Fruit fly (Drosophila melanogaster): ENCODE results near the gene CG33673.

Gene CG33673

dm6 chr2L:1954541-1954940, 8.0 kb upstream of the CG33673 start:
- no peak for TF ChIP-seq CG7045 (GFP tag; optimal IDR thresholded peaks at IDR 0.05)
- no peak for TF ChIP-seq pad (GFP tag; optimal IDR thresholded peaks at IDR 0.05)
- TF ChIP-seq CG12768 (GFP tag; optimal IDR thresholded peaks at IDR 0.05) = no peak

- no peak for TF ChIP-seq toe (GFP tag; optimal IDR thresholded peaks at IDR 0.05)
These were observed 1.4 kb upstream of the CG33673 start for dm6 chr2L:1947959-1948358.

- no peak for TF ChIP-seq Mnt (GFP tag; optimal IDR thresholded peaks at IDR 0.05)
- no peak for TF ChIP-seq CG11617 (GFP tag; optimal IDR thresholded peaks at IDR 0.05)
- TF ChIP-seq CG5204 (GFP tag; optimal IDR thresholded peaks at IDR 0.05) = no peak
- no peak for TF ChIP-seq cnc (optimal IDR thresholded peaks at IDR 0.05)
- no peak for TF ChIP-seq CG14711 (tag; optimal IDR thresholded peaks at IDR 0.05)
- TF ChIP-seq ovo (GFP tag; optimal IDR thresholded peaks at IDR 0.05) = no peak
- no peak for TF ChIP-seq pad (GFP tag; optimal IDR thresholded peaks at IDR 0.05)
- TF ChIP-seq Clk (GFP tag; optimal IDR thresholded peaks at IDR 0.05) = no peak
- no peak for TF ChIP-seq Crg-1 (GFP tag; optimal IDR thresholded peaks at IDR 0.05)
These were observed 919 bp downstream of the CG33673 start, which contains the start of gene CG15357 for dm6 chr2L:1945609-1946008. CG15357 (minus strand) TSS chr2L:1945709.

- no peak for TF ChIP-seq pad (GFP tag; optimal IDR thresholded peaks at IDR 0.05)
These were observed 1.9 kb downstream of the CG33673 start for dm6 chr2L:1944473-1945110.

dm6 chr2L:1938004-1938403, 8.5 kb downstream of the CG33673 start:
- no peak for TF ChIP-seq CG14711 (tag; optimal IDR thresholded peaks at IDR 0.05)
- TF ChIP-seq Hr96 (GFP tag; optimal IDR thresholded peaks at IDR 0.05) = no peak
- TF ChIP-seq Clk (GFP tag; optimal IDR thresholded peaks at IDR 0.05) = no peak
- TF ChIP-seq CG12768 (GFP tag; optimal IDR thresholded peaks at IDR 0.05) = no peak
- TF ChIP-seq tj (GFP tag; optimal IDR thresholded peaks at IDR 0.05) = peak; percentile 47
- TF ChIP-seq Crg-1 (GFP tag; optimal IDR thresholded peaks at IDR 0.05) = no peak
- TF ChIP-seq toe (GFP tag; optimal IDR thresholded peaks at IDR 0.05) = no peak
- TF ChIP-seq pad (GFP tag; optimal IDR thresholded peaks at IDR 0.05) = no peak
- TF ChIP-seq CG7045 (GFP tag; optimal IDR thresholded peaks at IDR 0.05) = no peak
- TF ChIP-seq CG1620 (GFP tag; optimal IDR thresholded peaks at IDR 0.05) = no peak
- no peak for TF ChIP-seq CG7101 (tag; optimal IDR thresholded peaks at IDR 0.05)
- TF ChIP-seq CG33017 (tag; optimal IDR thresholded peaks at IDR 0.05) = no peak
- no peak for TF ChIP-seq cic (GFP tag; optimal IDR thresholded peaks at IDR 0.05)
- TF ChIP-seq Mnt (GFP tag; optimal IDR thresholded peaks at IDR 0.05) = no peak
- TF ChIP-seq cnc (optimal IDR thresholded peaks at IDR 0.05) = peak in 1 of 2 experiments; percentile 59
- no peak for TF ChIP-seq CG5204 (GFP tag; optimal IDR thresholded peaks at IDR 0.05)

dm6 chr2L:1930565-1931201, 15.8 kb downstream of the CG33673 start:
- TF ChIP-seq ovo (GFP tag; optimal IDR thresholded peaks at IDR 0.05) = no peak

dm6 chr2L:1927406-1927805, 19.1 kb downstream of the CG33673 start:
- no peak for TF ChIP-seq CG7101 (tag; optimal IDR thresholded peaks at IDR 0.05)
- peak; percentile 24 for TF ChIP-seq CG12768 (GFP tag; optimal IDR thresholded peaks at IDR 0.05)

- TF ChIP-seq tj (GFP tag; optimal IDR thresholded peaks at IDR 0.05) (no peak), pad (GFP tag; optimal IDR thresholded peaks at IDR 0.05) (no peak), Clk (GFP tag; optimal IDR thresholded peaks at IDR 0.05) (no peak), toe (GFP tag; optimal IDR thresholded peaks at IDR 0.05) (no peak), kay (GFP tag; ENCODE audit: borderline replicate concordance) (no peak), CG5204 (GFP tag; optimal IDR thresholded peaks at IDR 0.05) (no peak), CG33017 (tag; optimal IDR thresholded peaks at IDR 0.05) (no peak), bab1 (GFP tag; optimal IDR thresholded peaks at IDR 0.05) (no peak), CG7045 (GFP tag; optimal IDR thresholded peaks at IDR 0.05) (no peak), CG11617 (GFP tag; optimal IDR thresholded peaks at IDR 0.05) (no peak)
These were observed 20.3 kb downstream of the CG33673 start for dm6 chr2L:1925917-1926864.

Data from whole organism, adult.